Worm (Caenorhabditis elegans) whole organism, young adult: ENCODE measurements around the gene C25H3.7.

Experiments
- B0336.3 ChIP-seq: fragments of 200-800 bp; sonication (Bioruptor generic); IDR thresholded peaks from 2 replicates; pipeline ENCODE4 v1.3.6; 2022; ENCODE audit warnings: missing genetic modification characterization, missing compliant biosample characterization
- D2030.7 ChIP-seq: fragments of 200-800 bp; sonication (Bioruptor generic); IDR thresholded peaks from 2 replicates; pipeline ENCODE4 v1.3.6; 2022; ENCODE audit warnings: missing genetic modification reagents, missing genetic modification characterization, missing compliant biosample characterization
- F10E7.11 ChIP-seq: sonication (generic microtip); optimal IDR thresholded peaks from 2 replicates; lab custom pipeline; 2017; ENCODE audit warnings: mild to moderate bottlenecking, missing genetic modification characterization, moderate library complexity, missing compliant biosample characterization
- F33H1.4 ChIP-seq: fragments of 200-800 bp; sonication (Bioruptor generic); IDR thresholded peaks from 2 replicates; pipeline ENCODE4 v1.3.6; 2022; ENCODE audit warnings: missing genetic modification reagents, missing genetic modification characterization, missing compliant biosample characterization
- F55B11.4 ChIP-seq: sonication (generic microtip); optimal IDR thresholded peaks from 2 replicates; lab custom pipeline; 2016; ENCODE audit warnings: missing compliant biosample characterization, missing genetic modification characterization, borderline replicate concordance; ENCODE audit not compliant: insufficient read depth
- Y95B8A.8 ChIP-seq: fragments of 200-800 bp; sonication (Bioruptor generic); IDR thresholded peaks from 2 replicates; pipeline ENCODE4 v1.3.6; 2022; ENCODE audit warnings: missing genetic modification reagents, missing genetic modification characterization, missing compliant biosample characterization
- akir-1 ChIP-seq: fragments of 200-800 bp; sonication (Bioruptor generic); optimal IDR thresholded peaks from 2 replicates; lab custom pipeline; 2018; ENCODE audit warnings: mild to moderate bottlenecking, missing genetic modification characterization, moderate library complexity, missing compliant biosample characterization
- ama-1 ChIP-seq, 3 experiments: fragments of 150-350 bp in 1 of 3; sonication (generic microtip) in 2 of 3; optimal IDR thresholded peaks; 2 replicates each; lab custom pipeline; 2014 to 2018; ENCODE audit warnings: missing biosample characterization in 2 of 3, missing genetic modification characterization in 2 of 3, missing genetic modification reagents in 2 of 3
- atf-7 ChIP-seq: sonication (generic microtip); optimal IDR thresholded peaks from 2 replicates; lab custom pipeline; 2017; ENCODE audit warnings: mild to moderate bottlenecking, missing genetic modification characterization, missing compliant biosample characterization
- attf-5 ChIP-seq: fragments of 200-800 bp; sonication (Bioruptor generic); optimal IDR thresholded peaks from 2 replicates; lab custom pipeline; 2018; ENCODE audit warnings: mild to moderate bottlenecking, missing genetic modification characterization, missing compliant biosample characterization
- ccch-3 ChIP-seq: fragments of 200-800 bp; sonication (Bioruptor generic); optimal IDR thresholded peaks from 2 replicates; lab custom pipeline; 2018; ENCODE audit warnings: mild to moderate bottlenecking, missing genetic modification characterization, missing compliant biosample characterization
- cebp-1 ChIP-seq, 2 experiments: fragments of 200-800 bp in 1 of 2; sonication (Bioruptor generic) in 1 of 2; sonication (generic microtip) in 1 of 2; IDR thresholded peaks in 1 of 2; optimal IDR thresholded peaks in 1 of 2; 2 replicates each; pipeline versions ENCODE4 v1.3.6 to Lab custom; 2017 to 2022; ENCODE audit warnings: missing compliant biosample characterization in 2 of 2, missing genetic modification characterization in 2 of 2, mild to moderate bottlenecking in 1 of 2, missing genetic modification reagents in 1 of 2, moderate library complexity in 1 of 2
- ceh-100 ChIP-seq: fragments of 200-800 bp; sonication (Bioruptor generic); IDR thresholded peaks from 2 replicates; pipeline ENCODE4 v1.3.6; 2022; ENCODE audit warnings: missing genetic modification reagents, missing genetic modification characterization, missing compliant biosample characterization
- chd-7 ChIP-seq: sonication (generic microtip); optimal IDR thresholded peaks from 2 replicates; lab custom pipeline; 2016; ENCODE audit warnings: mild to moderate bottlenecking, missing genetic modification characterization, moderate library complexity, missing compliant biosample characterization
- fkh-3 ChIP-seq: sonication (generic microtip); optimal IDR thresholded peaks from 2 replicates; lab custom pipeline; 2016; ENCODE audit warnings: mild to moderate bottlenecking, missing genetic modification characterization, missing compliant biosample characterization
- hlh-12 ChIP-seq: sonication (generic microtip); optimal IDR thresholded peaks from 2 replicates; lab custom pipeline; 2016; ENCODE audit warnings: missing genetic modification characterization, missing compliant biosample characterization
- hsf-1 ChIP-seq: fragments of 200-800 bp; sonication (Bioruptor generic); IDR thresholded peaks from 2 replicates; pipeline ENCODE4 v1.3.6; 2022; ENCODE audit warnings: missing genetic modification reagents, missing genetic modification characterization, missing compliant biosample characterization
- lin-26 ChIP-seq: fragments of 200-800 bp; sonication (Bioruptor generic); IDR thresholded peaks from 2 replicates; pipeline ENCODE4 v1.3.6; 2022; ENCODE audit warnings: missing genetic modification reagents, missing genetic modification characterization, missing compliant biosample characterization
- lir-1 ChIP-seq: fragments of 200-800 bp; sonication (Bioruptor generic); conservative IDR thresholded peaks from 2 replicates; pipeline ENCODE4 v1.3.6; 2022; ENCODE audit warnings: missing genetic modification reagents, missing genetic modification characterization, missing compliant biosample characterization
- lsl-1 ChIP-seq: fragments of 200-800 bp; sonication (Bioruptor generic); optimal IDR thresholded peaks from 2 replicates; lab custom pipeline; 2018; ENCODE audit warnings: mild to moderate bottlenecking, missing genetic modification characterization, moderate library complexity, missing compliant biosample characterization
- madf-10 ChIP-seq: sonication (generic microtip); optimal IDR thresholded peaks from 2 replicates; lab custom pipeline; 2016; ENCODE audit warnings: mild to moderate bottlenecking, missing genetic modification characterization, missing compliant biosample characterization
- madf-8 ChIP-seq: fragments of 200-800 bp; sonication (Bioruptor generic); conservative IDR thresholded peaks from 2 replicates; pipeline ENCODE4 v1.3.6; 2022; ENCODE audit warnings: missing genetic modification reagents, missing genetic modification characterization, missing compliant biosample characterization
- mxl-1 ChIP-seq: sonication (generic microtip); optimal IDR thresholded peaks from 2 replicates; lab custom pipeline; 2016; ENCODE audit warnings: missing genetic modification characterization, missing compliant biosample characterization
- nfya-1 ChIP-seq: sonication (generic microtip); optimal IDR thresholded peaks from 2 replicates; lab custom pipeline; 2017; ENCODE audit warnings: antibody characterized with exemption, missing compliant biosample characterization, missing genetic modification characterization, borderline replicate concordance; ENCODE audit not compliant: insufficient read depth
- nhr-80 ChIP-seq: sonication (generic microtip); optimal IDR thresholded peaks from 2 replicates; lab custom pipeline; 2016; ENCODE audit warnings: missing genetic modification characterization, missing compliant biosample characterization
- nhr-90 ChIP-seq: sonication (generic microtip); optimal IDR thresholded peaks from 2 replicates; lab custom pipeline; 2016; ENCODE audit warnings: missing genotype, mild to moderate bottlenecking, missing genetic modification characterization, missing compliant biosample characterization
- pha-4 ChIP-seq: fragments of 150-350 bp; sonication (generic microtip); optimal IDR thresholded peaks from 2 replicates; lab custom pipeline; 2014; ENCODE audit warnings: missing biosample characterization, missing genetic modification reagents, missing genetic modification characterization
- rpc-1 ChIP-seq, 2 experiments: fragments of 150-350 bp in 1 of 2; sonication (generic microtip) in 1 of 2; optimal IDR thresholded peaks; 2 replicates each; lab custom pipeline; 2014 to 2018; ENCODE audit warnings: missing biosample characterization in 1 of 2, missing genetic modification characterization in 1 of 2, missing genetic modification reagents in 1 of 2, missing genotype in 1 of 2
- sdz-38 ChIP-seq: sonication (generic microtip); optimal IDR thresholded peaks from 2 replicates; lab custom pipeline; 2016; ENCODE audit warnings: missing genotype, missing genetic modification characterization, missing compliant biosample characterization
- snpc-1.1 ChIP-seq: sonication (generic microtip); optimal IDR thresholded peaks from 2 replicates; lab custom pipeline; 2017; ENCODE audit warnings: missing genetic modification characterization, mild to moderate bottlenecking, missing compliant biosample characterization, antibody characterized with exemption, moderate library complexity, missing genotype, missing genetic modification reagents; ENCODE audit not compliant: insufficient read depth
- snpc-4 ChIP-seq, 5 experiments: fragments of 150-350 bp in 1 of 5; sonication (generic microtip) in 4 of 5; optimal IDR thresholded peaks; 2 replicates each; lab custom pipeline; 2014 to 2018; ENCODE audit warnings: missing genetic modification characterization in 5 of 5, missing biosample characterization in 3 of 5, antibody characterized with exemption in 2 of 5, mild to moderate bottlenecking in 2 of 5, missing compliant biosample characterization in 2 of 5, missing genotype in 2 of 5, moderate library complexity in 2 of 5, missing genetic modification reagents in 1 of 5
- somi-1 ChIP-seq: fragments of 200-800 bp; sonication (Bioruptor generic); optimal IDR thresholded peaks from 2 replicates; lab custom pipeline; 2018; ENCODE audit warnings: mild to moderate bottlenecking, missing genetic modification characterization, missing compliant biosample characterization
- sptf-2 ChIP-seq: fragments of 200-800 bp; sonication (Bioruptor generic); optimal IDR thresholded peaks from 2 replicates; lab custom pipeline; 2018; ENCODE audit warnings: mild to moderate bottlenecking, missing genetic modification characterization, missing compliant biosample characterization
- tbp1 ChIP-seq: fragments of 200-800 bp; sonication (Bioruptor generic); optimal IDR thresholded peaks from 2 replicates; lab custom pipeline; 2018; ENCODE audit warnings: mild to moderate bottlenecking, missing genetic modification characterization, missing compliant biosample characterization
- tlf-1 ChIP-seq: fragments of 200-800 bp; sonication (Bioruptor generic); optimal IDR thresholded peaks from 2 replicates; lab custom pipeline; 2018; ENCODE audit warnings: mild to moderate bottlenecking, missing genetic modification characterization, missing compliant biosample characterization
- ztf-26 ChIP-seq: sonication (generic microtip); optimal IDR thresholded peaks from 2 replicates; lab custom pipeline; 2017; ENCODE audit warnings: missing genetic modification characterization, missing compliant biosample characterization

Gene C25H3.7

ce11 chrII:5698254-5698653, 29.5 kb upstream of the C25H3.7 start:
- TF ChIP-seq ztf-26 (tag; lab: Kevin White, UChicago) (peak; percentile 11), nhr-80 (tag; lab: Kevin White, UChicago) (peak; percentile 58), mxl-1 (tag; lab: Kevin White, UChicago) (no peak), ama-1 (optimal IDR thresholded peaks at IDR 0.05; lab: Kevin White, UChicago) (no peak), ama-1 (GFP tag; optimal IDR thresholded peaks at IDR 0.05; lab: Kevin White, UChicago) (no peak), madf-8 (no peak), hsf-1 (GFP tag; lab: Robert Waterston, UW) (no peak), cebp-1 (GFP tag; IDR thresholded peaks at IDR 0.05; lab: Robert Waterston, UW) (no peak), cebp-1 (tag; optimal IDR thresholded peaks at IDR 0.05; lab: Kevin White, UChicago) (peak; percentile 52), tbp1 (peak; percentile 29), lin-26 (GFP tag; lab: Robert Waterston, UW) (peak; percentile 51; the same call in 1 of the 2 replicates), atf-7 (peak; percentile 41), somi-1 (no peak), ccch-3 (GFP tag; lab: Kevin White, UChicago) (no peak), pha-4 (no peak), F33H1.4 (no peak), nhr-90 (tag; lab: Kevin White, UChicago) (no peak), snpc-4 (GFP tag; optimal IDR thresholded peaks at IDR 0.05; lab: Kevin White, UChicago) (no peak), snpc-4 (tag; optimal IDR thresholded peaks at IDR 0.05; lab: Kevin White, UChicago) (peak in 2 of 4 experiments; percentile 21 to 64), attf-5 (peak; percentile 37), B0336.3 (0 out of 2 replicates have a peak, but pooled peaks have one; percentile 20), chd-7 (tag; lab: Kevin White, UChicago) (peak; percentile 33), tlf-1 (GFP tag; lab: Kevin White, UChicago) (peak; percentile 25)

ce11 chrII:5697338-5697737, 28.6 kb upstream of the C25H3.7 start:
- TF ChIP-seq D2030.7 (GFP tag; lab: Robert Waterston, UW) (no peak), F10E7.11 (no peak), Y95B8A.8 (GFP tag; lab: Robert Waterston, UW) (no peak), sdz-38 (tag; lab: Kevin White, UChicago) (no peak), fkh-3 (tag; lab: Kevin White, UChicago) (no peak)

- TF ChIP-seq sptf-2 (no peak), pha-4 (no peak), lsl-1 (no peak), ceh-100 (GFP tag; lab: Robert Waterston, UW) (no peak), rpc-1 (optimal IDR thresholded peaks at IDR 0.05; lab: Kevin White, UChicago) (no peak), rpc-1 (tag; optimal IDR thresholded peaks at IDR 0.05; lab: Kevin White, UChicago) (no peak), madf-10 (tag; lab: Kevin White, UChicago) (no peak), nfya-1 (tag; lab: Kevin White, UChicago) (no peak), snpc-1.1 (tag; lab: Kevin White, UChicago) (no peak), akir-1 (GFP tag; lab: Kevin White, UChicago) (no peak), F55B11.4 (tag; lab: Kevin White, UChicago) (no peak), hlh-12 (no peak), lir-1 (GFP tag; lab: Robert Waterston, UW) (no peak)
These were observed 27.5 kb upstream of the C25H3.7 start for ce11 chrII:5696218-5696617.
